Fruit fly (Drosophila melanogaster) whole organism, embryonic: ENCODE data around the gene Glys.

Source experiments
- Bdp1 ChIP-seq: fragments of 200-800 bp; sonication (Bioruptor generic); optimal IDR thresholded peaks from 3 replicates; lab custom pipeline; 2016; ENCODE audit warnings: missing biosample characterization, missing genetic modification characterization
- CG10431 ChIP-seq: fragments of 200-800 bp; sonication (Bioruptor generic); optimal IDR thresholded peaks from 3 replicates; lab custom pipeline; 2018; ENCODE audit warnings: missing biosample characterization, mild to moderate bottlenecking, missing genetic modification characterization
- CG11723 ChIP-seq: fragments of 200-800 bp; sonication (Bioruptor generic); optimal IDR thresholded peaks from 2 replicates; lab custom pipeline; 2017; ENCODE audit warnings: missing biosample characterization, mild to moderate bottlenecking, missing genetic modification characterization
- CG12219 ChIP-seq: fragments of 200-800 bp; sonication (Bioruptor generic); optimal IDR thresholded peaks from 3 replicates; lab custom pipeline; 2018; ENCODE audit warnings: missing biosample characterization, mild to moderate bottlenecking, missing genetic modification characterization
- CG12769 ChIP-seq: fragments of 200-800 bp; sonication (Bioruptor generic); optimal IDR thresholded peaks from 2 replicates; lab custom pipeline; 2019; ENCODE audit warnings: missing biosample characterization, mild to moderate bottlenecking, missing genetic modification characterization, moderate library complexity
- CG12942 ChIP-seq: fragments of 200-800 bp; sonication (Bioruptor generic); optimal IDR thresholded peaks from 3 replicates; lab custom pipeline; 2016; ENCODE audit warnings: missing biosample characterization, missing genetic modification characterization
- CG13123 ChIP-seq: fragments of 200-800 bp; sonication (Bioruptor generic); optimal IDR thresholded peaks from 2 replicates; lab custom pipeline; 2016; ENCODE audit warnings: missing biosample characterization, missing genetic modification characterization
- CG15011 ChIP-seq: fragments of 200-800 bp; sonication (Bioruptor generic); optimal IDR thresholded peaks from 3 replicates; lab custom pipeline; 2018; ENCODE audit warnings: missing biosample characterization, mild to moderate bottlenecking, missing genetic modification characterization
- CG15601 ChIP-seq: fragments of 200-800 bp; sonication (Bioruptor generic); optimal IDR thresholded peaks from 3 replicates; lab custom pipeline; 2019; ENCODE audit warnings: missing biosample characterization, mild to moderate bottlenecking, missing genetic modification characterization, moderate library complexity
- CG18011 ChIP-seq: fragments of 200-800 bp; sonication (Bioruptor generic); optimal IDR thresholded peaks from 2 replicates; lab custom pipeline; 2017; ENCODE audit warnings: missing biosample characterization, missing genetic modification characterization, mild to moderate bottlenecking, moderate library complexity, missing genotype
- CG33213 ChIP-seq: fragments of 200-800 bp; sonication (Bioruptor generic); optimal IDR thresholded peaks from 3 replicates; lab custom pipeline; 2016; ENCODE audit warnings: missing biosample characterization, missing genetic modification characterization
- CG43689 ChIP-seq: fragments of 200-800 bp; sonication (Bioruptor generic); IDR thresholded peaks from 2 replicates; pipeline ENCODE4 v1.3.6; 2022; ENCODE audit warnings: missing biosample characterization, missing genetic modification characterization
- CG7786 ChIP-seq: fragments of 200-800 bp; sonication (Bioruptor generic); optimal IDR thresholded peaks from 2 replicates; lab custom pipeline; 2016; ENCODE audit warnings: missing biosample characterization, missing genetic modification characterization
- CG7963 ChIP-seq: fragments of 200-800 bp; sonication (Bioruptor generic); IDR thresholded peaks from 3 replicates; pipeline ENCODE4 v1.3.6; 2022; ENCODE audit warnings: missing biosample characterization, missing genetic modification characterization; ENCODE audit not compliant: partially characterized antibody
- CG8290 ChIP-seq, 3 experiments: fragments of 200-800 bp; sonication (Bioruptor generic); optimal IDR thresholded peaks; 2 replicates each; lab custom pipeline; 2016 to 2019; ENCODE audit warnings: missing biosample characterization in 3 of 3, missing genetic modification characterization in 3 of 3, mild to moderate bottlenecking in 2 of 3, moderate library complexity in 1 of 3
- CG8478 ChIP-seq: fragments of >200 bp; optimal IDR thresholded peaks from 2 replicates; lab custom pipeline; 2018
- Camta ChIP-seq: fragments of 200-800 bp; sonication (Bioruptor generic); optimal IDR thresholded peaks from 2 replicates; lab custom pipeline; 2016; ENCODE audit warnings: missing biosample characterization, missing genetic modification characterization
- Chrac-16 ChIP-seq: fragments of 200-800 bp; sonication (Bioruptor generic); optimal IDR thresholded peaks from 3 replicates; lab custom pipeline; 2016; ENCODE audit warnings: missing biosample characterization, missing genetic modification characterization
- CoRest ChIP-seq: fragments of 200-800 bp; sonication (Bioruptor generic); optimal IDR thresholded peaks from 3 replicates; lab custom pipeline; 2018; ENCODE audit warnings: missing biosample characterization, mild to moderate bottlenecking, missing genetic modification characterization, moderate library complexity
- Fer3 ChIP-seq: fragments of 200-800 bp; sonication (Bioruptor generic); optimal IDR thresholded peaks from 2 replicates; lab custom pipeline; 2018; ENCODE audit warnings: missing biosample characterization, mild to moderate bottlenecking, missing genetic modification characterization, moderate library complexity
- HLH54F ChIP-seq: fragments of 200-800 bp; sonication (Bioruptor generic); optimal IDR thresholded peaks from 3 replicates; lab custom pipeline; 2016; ENCODE audit warnings: missing biosample characterization, missing genetic modification characterization
- Hr78 ChIP-seq, 2 experiments: fragments of 200-800 bp in 1 of 2; fragments of >200 bp in 1 of 2; sonication (Bioruptor generic) in 1 of 2; optimal IDR thresholded peaks; 2 replicates each; lab custom pipeline; 2017 to 2019; ENCODE audit warnings: missing biosample characterization in 2 of 2, missing genetic modification characterization in 2 of 2, mild to moderate bottlenecking in 1 of 2, moderate library complexity in 1 of 2
- Lim3 ChIP-seq: fragments of 200-800 bp; sonication (Bioruptor generic); IDR thresholded peaks from 2 replicates; pipeline ENCODE4 v1.3.6; 2022; ENCODE audit warnings: missing biosample characterization, missing genetic modification characterization
- Meics ChIP-seq: fragments of 200-800 bp; sonication (Bioruptor generic); optimal IDR thresholded peaks from 2 replicates; lab custom pipeline; 2017; ENCODE audit warnings: missing biosample characterization, mild to moderate bottlenecking, missing genetic modification characterization
- Mrtf ChIP-seq: fragments of 200-800 bp; sonication (Bioruptor generic); IDR thresholded peaks from 3 replicates; pipeline ENCODE4 v1.3.6; 2022; ENCODE audit warnings: missing biosample characterization, missing genetic modification characterization
- Myb ChIP-seq: fragments of 200-800 bp; sonication (Bioruptor generic); optimal IDR thresholded peaks from 2 replicates; lab custom pipeline; 2016; ENCODE audit warnings: missing biosample characterization, missing genetic modification characterization
- NK7.1 ChIP-seq: fragments of 200-800 bp; sonication (Bioruptor generic); optimal IDR thresholded peaks from 3 replicates; lab custom pipeline; 2016; ENCODE audit warnings: missing biosample characterization, missing genetic modification characterization
- Nf-YB ChIP-seq: fragments of 200-800 bp; sonication (Bioruptor generic); optimal IDR thresholded peaks from 3 replicates; lab custom pipeline; 2019; ENCODE audit warnings: missing biosample characterization, mild to moderate bottlenecking, missing genetic modification characterization, moderate library complexity
- Sin3A ChIP-seq: fragments of >200 bp; optimal IDR thresholded peaks from 2 replicates; lab custom pipeline; 2018
- Six4 ChIP-seq: fragments of 200-800 bp; sonication (Bioruptor generic); optimal IDR thresholded peaks from 2 replicates; lab custom pipeline; 2016; ENCODE audit warnings: missing biosample characterization, missing genetic modification characterization
- Sry-δ ChIP-seq: fragments of 200-800 bp; sonication (Bioruptor generic); optimal IDR thresholded peaks from 2 replicates; lab custom pipeline; 2016; ENCODE audit warnings: missing biosample characterization, missing genetic modification characterization
- Stat92E ChIP-seq, 3 experiments: fragments of >200 bp in 2 of 3; fragments of 200-800 bp in 1 of 3; sonication (Bioruptor generic) in 1 of 3; optimal IDR thresholded peaks; 2 replicates each; lab custom pipeline; 2017 to 2019; ENCODE audit warnings: missing biosample characterization in 3 of 3, missing genetic modification characterization in 3 of 3, mild to moderate bottlenecking in 1 of 3, moderate library complexity in 1 of 3
- Xbp1 ChIP-seq: fragments of 200-800 bp; sonication (Bioruptor generic); optimal IDR thresholded peaks from 3 replicates; lab custom pipeline; 2016; ENCODE audit warnings: missing biosample characterization, mild to moderate bottlenecking, missing genetic modification characterization
- cwo ChIP-seq: fragments of 200-800 bp; sonication (Bioruptor generic); optimal IDR thresholded peaks from 3 replicates; lab custom pipeline; 2017; ENCODE audit warnings: missing biosample characterization, missing genetic modification characterization, mild to moderate bottlenecking, moderate library complexity, missing genetic modification reagents
- dan ChIP-seq: fragments of 200-800 bp; sonication (Bioruptor generic); IDR thresholded peaks from 2 replicates; pipeline ENCODE4 v1.3.6; 2022; ENCODE audit warnings: missing biosample characterization, missing genetic modification characterization
- dm ChIP-seq: fragments of 200-800 bp; sonication (Bioruptor generic); optimal IDR thresholded peaks from 3 replicates; lab custom pipeline; 2016; ENCODE audit warnings: missing biosample characterization, missing genetic modification characterization
- dmrt99B ChIP-seq: fragments of 200-800 bp; sonication (Bioruptor generic); optimal IDR thresholded peaks from 2 replicates; lab custom pipeline; 2018; ENCODE audit warnings: missing biosample characterization, mild to moderate bottlenecking, missing genetic modification characterization, moderate library complexity
- ems ChIP-seq: fragments of 200-800 bp; sonication (Bioruptor generic); optimal IDR thresholded peaks from 3 replicates; lab custom pipeline; 2016; ENCODE audit warnings: missing biosample characterization, missing genetic modification characterization
- ewg ChIP-seq: fragments of 200-800 bp; sonication (Bioruptor generic); optimal IDR thresholded peaks from 3 replicates; lab custom pipeline; 2017; ENCODE audit warnings: mild to moderate bottlenecking, missing biosample characterization, missing genetic modification reagents, missing genetic modification characterization
- eyg ChIP-seq: fragments of 200-800 bp; sonication (Bioruptor generic); optimal IDR thresholded peaks from 3 replicates; lab custom pipeline; 2016; ENCODE audit warnings: missing biosample characterization, missing genetic modification characterization
- jumu ChIP-seq: fragments of 200-800 bp; sonication (Bioruptor generic); optimal IDR thresholded peaks from 3 replicates; lab custom pipeline; 2016; ENCODE audit warnings: missing biosample characterization, missing genetic modification characterization
- kni ChIP-seq: fragments of 200-800 bp; sonication (Bioruptor generic); optimal IDR thresholded peaks from 3 replicates; lab custom pipeline; 2017; ENCODE audit warnings: mild to moderate bottlenecking, missing biosample characterization, missing genetic modification reagents, missing genetic modification characterization
- p53 ChIP-seq: fragments of 200-800 bp; sonication (Bioruptor generic); optimal IDR thresholded peaks from 2 replicates; lab custom pipeline; 2016; ENCODE audit warnings: missing biosample characterization, missing genetic modification characterization
- pb ChIP-seq: fragments of 200-800 bp; sonication (Bioruptor generic); optimal IDR thresholded peaks from 3 replicates; lab custom pipeline; 2016; ENCODE audit warnings: missing biosample characterization, missing genetic modification characterization
- peb ChIP-seq: fragments of 200-800 bp; sonication (Bioruptor generic); IDR thresholded peaks from 2 replicates; pipeline ENCODE4 v1.3.6; 2022; ENCODE audit warnings: missing biosample characterization, missing genetic modification characterization
- sima ChIP-seq: fragments of 200-800 bp; sonication (Bioruptor generic); optimal IDR thresholded peaks from 2 replicates; lab custom pipeline; 2016; ENCODE audit warnings: missing biosample characterization, missing genetic modification characterization
- sqz ChIP-seq: fragments of 200-800 bp; sonication (Bioruptor generic); optimal IDR thresholded peaks from 3 replicates; lab custom pipeline; 2018; ENCODE audit warnings: missing biosample characterization, mild to moderate bottlenecking, missing genetic modification characterization
- vvl ChIP-seq: fragments of 200-800 bp; sonication (Bioruptor generic); IDR thresholded peaks from 2 replicates; pipeline ENCODE4 v1.3.6; 2022; ENCODE audit warnings: missing biosample characterization, missing genetic modification characterization
- wdn ChIP-seq: fragments of 200-800 bp; sonication (Bioruptor generic); IDR thresholded peaks from 2 replicates; pipeline ENCODE4 v1.3.6; 2022; ENCODE audit warnings: missing biosample characterization, missing genetic modification characterization
- wek ChIP-seq: fragments of 200-800 bp; sonication (Bioruptor generic); optimal IDR thresholded peaks from 3 replicates; lab custom pipeline; 2018; ENCODE audit warnings: missing biosample characterization, mild to moderate bottlenecking, missing genetic modification characterization, moderate library complexity
- yki ChIP-seq: fragments of >200 bp; optimal IDR thresholded peaks from 3 replicates; lab custom pipeline; 2018

The Glys gene

DNA sequence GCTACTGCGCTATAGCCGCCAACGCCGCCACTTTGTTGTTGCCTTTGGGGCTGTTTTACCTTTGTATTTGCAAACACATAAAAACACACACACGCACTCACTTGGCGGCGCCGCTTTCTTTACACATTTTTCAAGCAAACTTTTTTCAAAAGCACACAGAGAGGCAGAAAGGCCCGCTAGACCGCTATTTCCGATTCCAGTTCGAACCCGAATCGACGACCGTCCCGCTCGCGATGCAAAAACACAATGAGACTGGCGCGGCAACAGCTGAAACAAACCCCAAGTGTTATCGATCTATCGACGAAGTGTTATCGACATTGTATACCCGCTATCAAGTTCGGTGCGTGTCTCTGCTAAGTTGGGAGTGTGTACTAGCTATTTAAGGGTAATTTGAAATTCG is 15.7 kb downstream of the Glys start, which contains the start of gene CG42788 (continued):
- TF ChIP-seq CG11723 (GFP tag; lab: Kevin White, UChicago) (peak; percentile 41), Camta (GFP tag; lab: Kevin White, UChicago) (peak; percentile 33), wek (GFP tag; lab: Kevin White, UChicago) (peak; percentile 69), CG12219 (peak; percentile 61), yki (no peak), wdn (GFP tag; lab: Robert Waterston, UW) (no peak), HLH54F (GFP tag; lab: Kevin White, UChicago) (peak; percentile 57), Mrtf (GFP tag; lab: Robert Waterston, UW) (no peak), CG10431 (GFP tag; lab: Kevin White, UChicago) (peak; percentile 7), CG43689 (GFP tag; lab: Robert Waterston, UW) (no peak), dm (GFP tag; lab: Kevin White, UChicago) (peak; percentile 58), Fer3 (tag; lab: Kevin White, UChicago) (peak; percentile 42), eyg (GFP tag; lab: Kevin White, UChicago) (peak; percentile 12), CG15601 (peak; percentile 30), Sin3A (lab: Kevin White, UChicago) (peak; percentile 14), dan (GFP tag; lab: Robert Waterston, UW) (no peak), CG18011 (GFP tag; lab: Kevin White, UChicago) (peak; percentile 62), peb (no peak), Xbp1 (GFP tag; lab: Kevin White, UChicago) (peak; percentile 61), Bdp1 (GFP tag; lab: Kevin White, UChicago) (peak; percentile 18), dmrt99B (tag; lab: Kevin White, UChicago) (peak; percentile 53), sqz (GFP tag; lab: Kevin White, UChicago) (peak; percentile 46), NK7.1 (GFP tag; lab: Kevin White, UChicago) (peak; percentile 36), Nf-YB (GFP tag; lab: Kevin White, UChicago) (peak; percentile 52), Chrac-16 (GFP tag; lab: Kevin White, UChicago) (no peak), vvl (GFP tag; lab: Robert Waterston, UW) (no peak), Stat92E (GFP tag; optimal IDR thresholded peaks at IDR 0.05; lab: Kevin White, UChicago) (peak in 1 of 3 experiments; percentile 94), Sry-δ (GFP tag; lab: Kevin White, UChicago) (peak; percentile 92), CG12942 (GFP tag; lab: Kevin White, UChicago) (peak; percentile 46), CG13123 (GFP tag; lab: Kevin White, UChicago) (peak; percentile 30), ewg (GFP tag; lab: Kevin White, UChicago) (peak; percentile 72), sima (peak; percentile 40), Meics (GFP tag; lab: Kevin White, UChicago) (peak; percentile 44), CG33213 (GFP tag; lab: Kevin White, UChicago) (peak; percentile 84), cwo (GFP tag; lab: Kevin White, UChicago) (peak; percentile 4), p53 (GFP tag; lab: Kevin White, UChicago) (peak; percentile 17), pb (GFP tag; lab: Kevin White, UChicago) (peak; percentile 40), kni (GFP tag; lab: Kevin White, UChicago) (peak; percentile 60), Hr78 (GFP tag; optimal IDR thresholded peaks at IDR 0.05; lab: Kevin White, UChicago) (peak in 1 of 2 experiments; percentile 46), CG12769 (tag; lab: Kevin White, UChicago) (peak; percentile 97), CG7963 (no peak), Six4 (GFP tag; lab: Kevin White, UChicago) (peak; percentile 18), CG8478 (lab: Kevin White, UChicago) (no peak), jumu (GFP tag; lab: Kevin White, UChicago) (peak; percentile 34), CG8290 (GFP tag; optimal IDR thresholded peaks at IDR 0.05; lab: Kevin White, UChicago) (peak; percentile 88), CG8290 (tag; optimal IDR thresholded peaks at IDR 0.05; lab: Kevin White, UChicago) (peak; percentile 53 to 97), CG15011 (GFP tag; lab: Kevin White, UChicago) (no peak), ems (peak; percentile 70), CG7786 (GFP tag; lab: Kevin White, UChicago) (peak; percentile 48), Lim3 (no peak), Myb (GFP tag; lab: Kevin White, UChicago) (peak; percentile 89), CoRest (peak; percentile 93)
